Worm (Caenorhabditis elegans): ENCODE results near the gene cdd-1.

ce11 chrX:8224916-8225315 lies 14.0 kb upstream of the cdd-1 start, which contains the start of gene K02A6.2:
- TF ChIP-seq ama-1 (optimal IDR thresholded peaks at IDR 0.05) (no peak), pes-1 (GFP tag; IDR thresholded peaks at IDR 0.05) (no peak), F13C5.2 (tag; optimal IDR thresholded peaks at IDR 0.05) (no peak), ceh-13 (GFP tag; optimal IDR thresholded peaks at IDR 0.05) (no peak), ets-7 (tag; optimal IDR thresholded peaks at IDR 0.05) (no peak)
